Fruit fly (Drosophila melanogaster) whole organism, wandering third instar larva: Measurements from ENCODE around the gene CG11686.

Experiments
- Abd-B ChIP-seq: fragments of >200 bp; optimal IDR thresholded peaks from 2 replicates; lab custom pipeline; 2017; ENCODE audit warnings: missing biosample characterization, missing genetic modification characterization
- CG32264 ChIP-seq: fragments of 200-800 bp; sonication (Bioruptor generic); optimal IDR thresholded peaks from 2 replicates; lab custom pipeline; 2016; ENCODE audit warnings: missing biosample characterization, missing genetic modification characterization
- CG9705 ChIP-seq: fragments of 200-800 bp; sonication (Bioruptor generic); optimal IDR thresholded peaks from 2 replicates; lab custom pipeline; 2018; ENCODE audit warnings: missing biosample characterization, mild to moderate bottlenecking, missing genetic modification characterization
- Dfd ChIP-seq: fragments of >200 bp; optimal IDR thresholded peaks from 2 replicates; lab custom pipeline; 2017; ENCODE audit warnings: missing biosample characterization, missing genetic modification characterization
- Dif ChIP-seq: fragments of 200-275, 200-300 bp; sonication (Bioruptor generic); optimal IDR thresholded peaks from 2 replicates; lab custom pipeline; 2018; ENCODE audit warnings: missing biosample characterization, missing genetic modification characterization; ENCODE audit not compliant: partially characterized antibody
- GATAd ChIP-seq: sonication (Bioruptor generic); optimal IDR thresholded peaks from 2 replicates; lab custom pipeline; 2016; ENCODE audit warnings: missing biosample characterization, missing genetic modification characterization
- Hnf4 ChIP-seq: fragments of 200-800 bp; sonication (Bioruptor generic); optimal IDR thresholded peaks from 2 replicates; lab custom pipeline; 2016; ENCODE audit warnings: missing biosample characterization, mild to moderate bottlenecking, missing genetic modification characterization
- Hr83 ChIP-seq: fragments of 200-300 bp; sonication (Bioruptor generic); optimal IDR thresholded peaks from 2 replicates; lab custom pipeline; 2016; ENCODE audit warnings: missing biosample characterization, mild to moderate bottlenecking, missing genetic modification characterization, moderate library complexity; ENCODE audit not compliant: poor library complexity, severe bottlenecking
- Jra ChIP-seq: sonication (Bioruptor generic); optimal IDR thresholded peaks from 2 replicates; lab custom pipeline; 2016; ENCODE audit warnings: missing biosample characterization, missing genetic modification characterization
- Myc ChIP-seq: fragments of >200 bp; optimal IDR thresholded peaks from 2 replicates; lab custom pipeline; 2017
- N ChIP-seq: fragments of >200 bp; optimal IDR thresholded peaks from 2 replicates; lab custom pipeline; 2018; ENCODE audit warnings: missing biosample characterization, missing external identifiers, missing genetic modification characterization
- OdsH ChIP-seq: fragments of 200-800 bp; sonication (Bioruptor generic); optimal IDR thresholded peaks from 2 replicates; lab custom pipeline; 2016; ENCODE audit warnings: missing biosample characterization, mild to moderate bottlenecking, missing genetic modification characterization
- Rel ChIP-seq, 2 experiments: fragments of 200-800 bp; sonication (Bioruptor generic) in 1 of 2; optimal IDR thresholded peaks; 2 replicates in 1 of 2; 3 replicates in 1 of 2; lab custom pipeline; 2016 to 2019; ENCODE audit warnings: mild to moderate bottlenecking in 2 of 2, missing biosample characterization in 2 of 2, missing genetic modification characterization in 2 of 2, moderate library complexity in 1 of 2
- Sp1 ChIP-seq: fragments of 200-800 bp; sonication (Bioruptor generic); optimal IDR thresholded peaks from 3 replicates; lab custom pipeline; 2019; ENCODE audit warnings: missing biosample characterization, mild to moderate bottlenecking, missing genetic modification characterization, moderate library complexity
- Vsx2 ChIP-seq: fragments of 200-300, 225-300 bp; sonication (Bioruptor generic); optimal IDR thresholded peaks from 2 replicates; lab custom pipeline; 2018; ENCODE audit warnings: missing biosample characterization, missing genetic modification characterization; ENCODE audit not compliant: partially characterized antibody
- br ChIP-seq: fragments of 200-800 bp; sonication (Bioruptor generic); optimal IDR thresholded peaks from 2 replicates; lab custom pipeline; 2016; ENCODE audit warnings: missing biosample characterization, missing genetic modification characterization
- dl ChIP-seq, 2 experiments: fragments of 175-275, 200-275 bp in 1 of 2; fragments of 200-275 bp in 1 of 2; sonication (Bioruptor generic); optimal IDR thresholded peaks; lab custom pipeline; 2018; ENCODE audit warnings: mild to moderate bottlenecking in 2 of 2, missing biosample characterization in 2 of 2, missing genetic modification characterization in 2 of 2, moderate library complexity in 2 of 2; ENCODE audit not compliant: partially characterized antibody in 2 of 2, insufficient read depth in 1 of 2
- dmrt93B ChIP-seq: fragments of 200-800 bp; sonication (Bioruptor generic); optimal IDR thresholded peaks from 2 replicates; lab custom pipeline; 2018; ENCODE audit warnings: missing biosample characterization, mild to moderate bottlenecking, missing genetic modification characterization
- dsf ChIP-seq: sonication (Bioruptor generic); optimal IDR thresholded peaks from 2 replicates; lab custom pipeline; 2016; ENCODE audit warnings: missing biosample characterization, missing genetic modification characterization, borderline replicate concordance
- ey ChIP-seq: fragments of 200-800 bp; sonication (Bioruptor generic); optimal IDR thresholded peaks from 2 replicates; lab custom pipeline; 2016; ENCODE audit warnings: missing biosample characterization, missing genetic modification characterization
- fru ChIP-seq: fragments of 200-800 bp; sonication (Bioruptor generic); optimal IDR thresholded peaks from 3 replicates; lab custom pipeline; 2016; ENCODE audit warnings: missing biosample characterization, mild to moderate bottlenecking, missing genetic modification characterization
- h ChIP-seq: fragments of 200-800 bp; sonication (Bioruptor generic); optimal IDR thresholded peaks from 3 replicates; lab custom pipeline; 2016; ENCODE audit warnings: missing biosample characterization, mild to moderate bottlenecking, missing genetic modification characterization
- jim ChIP-seq: fragments of 175-275, 200-325 bp; sonication (Bioruptor generic); optimal IDR thresholded peaks from 2 replicates; lab custom pipeline; 2016; ENCODE audit warnings: missing biosample characterization, mild to moderate bottlenecking, missing genetic modification characterization
- lola ChIP-seq: fragments of >200 bp; optimal IDR thresholded peaks from 2 replicates; lab custom pipeline; 2017; ENCODE audit warnings: missing biosample characterization, missing genetic modification characterization
- pan ChIP-seq: fragments of >200 bp; optimal IDR thresholded peaks from 2 replicates; lab custom pipeline; 2017
- psq ChIP-seq: fragments of 200-800 bp; sonication (Bioruptor generic); optimal IDR thresholded peaks from 3 replicates; lab custom pipeline; 2017; ENCODE audit warnings: missing biosample characterization, mild to moderate bottlenecking, missing genetic modification characterization, moderate library complexity
- rgr ChIP-seq: fragments of 200-800 bp; sonication (Bioruptor generic); optimal IDR thresholded peaks from 3 replicates; lab custom pipeline; 2016; ENCODE audit warnings: missing biosample characterization, mild to moderate bottlenecking, missing genetic modification characterization
- sage ChIP-seq: fragments of 200-800 bp; sonication (Bioruptor generic); optimal IDR thresholded peaks from 2 replicates; lab custom pipeline; 2016; ENCODE audit warnings: missing biosample characterization, mild to moderate bottlenecking, missing genetic modification characterization
- sv ChIP-seq: fragments of 200-800 bp; sonication (Bioruptor generic); optimal IDR thresholded peaks from 3 replicates; lab custom pipeline; 2016; ENCODE audit warnings: missing biosample characterization, missing genetic modification characterization
- tai ChIP-seq: sonication (Bioruptor generic); optimal IDR thresholded peaks from 2 replicates; lab custom pipeline; 2016; ENCODE audit warnings: missing biosample characterization, missing genetic modification characterization
- usp ChIP-seq: fragments of >200 bp; optimal IDR thresholded peaks from 2 replicates; lab custom pipeline; 2017; ENCODE audit warnings: missing biosample characterization, missing genetic modification characterization
- woc ChIP-seq: sonication (Bioruptor generic); optimal IDR thresholded peaks from 2 replicates; lab custom pipeline; 2016; ENCODE audit warnings: missing biosample characterization, mild to moderate bottlenecking, missing genetic modification characterization

Gene CG11686

DNA sequence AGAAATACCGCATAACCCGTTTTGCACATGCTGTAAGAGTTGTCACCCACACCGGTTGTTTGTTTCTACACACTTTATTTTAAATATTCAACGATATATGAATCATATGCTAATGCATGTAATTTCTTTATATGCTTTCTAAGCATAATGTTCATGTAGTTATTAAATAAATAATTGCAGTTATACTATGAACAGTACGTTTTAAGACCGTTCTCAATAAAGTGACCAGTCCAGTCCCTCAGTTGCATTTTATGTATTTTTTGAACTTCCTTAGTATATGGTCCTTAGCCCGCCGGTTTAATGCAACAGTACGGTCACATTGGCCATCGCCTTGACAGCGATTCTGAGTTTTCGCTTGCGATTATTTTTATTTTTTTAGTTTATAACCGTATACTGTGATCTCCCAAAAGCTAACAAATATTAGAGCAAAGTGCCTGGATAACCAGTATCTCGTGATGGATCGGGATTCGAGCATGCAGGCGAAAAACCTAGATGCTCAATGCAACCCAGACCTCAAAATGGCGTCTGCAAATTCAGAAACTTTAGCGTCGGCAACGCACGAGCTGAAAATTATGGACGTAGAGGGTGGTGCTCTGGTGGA lies 4.0 kb downstream of the CG11686 start, which contains the start of gene Ravus (continued):
- TF ChIP-seq Vsx2 (no peak), dmrt93B (GFP tag; lab: Kevin White, UChicago) (no peak), Dif (GFP tag; lab: Kevin White, UChicago) (no peak), sage (GFP tag; lab: Kevin White, UChicago) (no peak), Myc (peak; percentile 42), woc (GFP tag; lab: Kevin White, UChicago) (no peak), GATAd (GFP tag; lab: Kevin White, UChicago) (no peak), Abd-B (GFP tag; lab: Kevin White, UChicago) (no peak)

dm6 chr3R:13270648-13271047 lies 10.5 kb downstream of the CG11686 start:
- TF ChIP-seq N (GFP tag; lab: Kevin White, UChicago) (no peak), CG9705 (GFP tag; lab: Kevin White, UChicago) (no peak), Rel (GFP tag; optimal IDR thresholded peaks at IDR 0.05; lab: Kevin White, UChicago) (no peak), Rel (tag; optimal IDR thresholded peaks at IDR 0.05; lab: Kevin White, UChicago) (peak; percentile 99), dmrt93B (GFP tag; lab: Kevin White, UChicago) (no peak), Dif (GFP tag; lab: Kevin White, UChicago) (no peak), Dfd (GFP tag; lab: Kevin White, UChicago) (no peak)

DNA sequence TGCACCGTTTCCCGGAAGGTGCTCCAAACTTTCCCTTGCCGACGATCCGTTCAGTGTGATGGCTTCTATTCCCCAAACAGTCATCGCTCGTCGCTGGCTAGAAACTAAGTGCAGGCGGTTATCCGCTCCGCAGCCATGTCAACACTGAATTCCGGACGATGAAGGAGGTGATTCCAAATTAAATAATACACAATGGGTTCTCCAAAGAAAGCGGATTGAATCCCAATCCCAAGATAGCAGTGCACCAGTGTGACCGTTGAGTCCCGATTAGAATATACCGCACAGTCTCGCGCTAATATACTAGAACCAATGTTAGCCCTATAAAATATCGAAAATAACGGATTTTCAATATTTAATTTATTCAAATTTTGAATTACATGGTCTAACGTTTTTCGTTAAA lies 11.6 kb downstream of the CG11686 start, which contains the start of gene TBC1D5:
TBC1D5 (minus strand) TSS at position 254 of the 400 bp plus-strand sequence.
- TF ChIP-seq ey (GFP tag; lab: Kevin White, UChicago) (no peak), Dfd (GFP tag; lab: Kevin White, UChicago) (no peak), rgr (no peak), fru (GFP tag; lab: Kevin White, UChicago) (no peak), dl (GFP tag; optimal IDR thresholded peaks at IDR 0.05; lab: Kevin White, UChicago; ENCODE audit: insufficient read depth in 1 of 2, partially characterized antibody in 2 of 2) (no peak), GATAd (GFP tag; lab: Kevin White, UChicago) (no peak), Hr83 (GFP tag; lab: Kevin White, UChicago) (peak; percentile 43), Myc (no peak), Rel (GFP tag; optimal IDR thresholded peaks at IDR 0.05; lab: Kevin White, UChicago) (no peak), Rel (tag; optimal IDR thresholded peaks at IDR 0.05; lab: Kevin White, UChicago) (peak; percentile 74), jim (no peak), Dif (GFP tag; lab: Kevin White, UChicago) (no peak), dsf (GFP tag; lab: Kevin White, UChicago) (no peak)
- TF ChIP-seq, all 38 proteins: peak for 2

dm6 chr3R:13273462-13273861 lies 13.3 kb downstream of the CG11686 start:
- TF ChIP-seq Jra (GFP tag; lab: Kevin White, UChicago): no peak
- no peak for TF ChIP-seq psq (GFP tag; lab: Kevin White, UChicago)
- no peak for TF ChIP-seq rgr
- TF ChIP-seq CG32264 (GFP tag; lab: Kevin White, UChicago): no peak
- TF ChIP-seq dl (GFP tag; optimal IDR thresholded peaks at IDR 0.05; lab: Kevin White, UChicago; ENCODE audit: insufficient read depth in 1 of 2, partially characterized antibody in 2 of 2): no peak
- no peak for TF ChIP-seq Myc
- no peak for TF ChIP-seq Hnf4
- TF ChIP-seq Rel (GFP tag; optimal IDR thresholded peaks at IDR 0.05; lab: Kevin White, UChicago): no peak
- TF ChIP-seq Rel (tag; optimal IDR thresholded peaks at IDR 0.05; lab: Kevin White, UChicago): peak; percentile 6
- TF ChIP-seq dsf (GFP tag; lab: Kevin White, UChicago): no peak
- no peak for TF ChIP-seq tai (GFP tag; lab: Kevin White, UChicago)
- no peak for TF ChIP-seq br (GFP tag; lab: Kevin White, UChicago)
- peak; percentile 6 for TF ChIP-seq OdsH
- TF ChIP-seq Sp1 (GFP tag; lab: Kevin White, UChicago): no peak
- TF ChIP-seq sv: no peak
- TF ChIP-seq Dfd (GFP tag; lab: Kevin White, UChicago): no peak
- TF ChIP-seq Abd-B (GFP tag; lab: Kevin White, UChicago): no peak
- no peak for TF ChIP-seq pan (lab: Kevin White, UChicago)
- peak; percentile 10 for TF ChIP-seq Dif (GFP tag; lab: Kevin White, UChicago)
- TF ChIP-seq usp (GFP tag; lab: Kevin White, UChicago): no peak
- TF ChIP-seq h (GFP tag; lab: Kevin White, UChicago): peak; percentile 10
- no peak for TF ChIP-seq GATAd (GFP tag; lab: Kevin White, UChicago)
- no peak for TF ChIP-seq lola (GFP tag; lab: Kevin White, UChicago)
